Worm (Caenorhabditis elegans) whole organism, young adult: ENCODE measurements around the gene T10D4.6.

Experiments
- D2030.7 ChIP-seq: fragments of 200-800 bp; sonication (Bioruptor generic); IDR thresholded peaks from 2 replicates; pipeline ENCODE4 v1.3.6; 2022; ENCODE audit warnings: missing genetic modification reagents, missing genetic modification characterization, missing compliant biosample characterization
- F22D6.2 ChIP-seq: sonication (generic microtip); optimal IDR thresholded peaks from 2 replicates; lab custom pipeline; 2016; ENCODE audit warnings: mild to moderate bottlenecking, missing genetic modification characterization, missing compliant biosample characterization
- F23B12.7 ChIP-seq: sonication (generic microtip); optimal IDR thresholded peaks from 2 replicates; lab custom pipeline; 2017; ENCODE audit warnings: missing genetic modification characterization, mild to moderate bottlenecking, missing compliant biosample characterization, antibody characterized with exemption, moderate library complexity; ENCODE audit not compliant: insufficient read depth
- F33H1.4 ChIP-seq: fragments of 200-800 bp; sonication (Bioruptor generic); IDR thresholded peaks from 2 replicates; pipeline ENCODE4 v1.3.6; 2022; ENCODE audit warnings: missing genetic modification reagents, missing genetic modification characterization, missing compliant biosample characterization
- F57C9.4 ChIP-seq: sonication (generic microtip); optimal IDR thresholded peaks from 2 replicates; lab custom pipeline; 2017; ENCODE audit warnings: mild to moderate bottlenecking, missing genetic modification characterization, missing compliant biosample characterization
- K12H6.12 ChIP-seq: fragments of 200-800 bp; sonication (Bioruptor generic); optimal IDR thresholded peaks from 2 replicates; lab custom pipeline; 2018; ENCODE audit warnings: mild to moderate bottlenecking, missing genetic modification characterization, missing compliant biosample characterization
- T26A5.8 ChIP-seq: sonication (generic microtip); optimal IDR thresholded peaks from 2 replicates; lab custom pipeline; 2016; ENCODE audit warnings: missing genetic modification characterization, missing compliant biosample characterization
- ama-1 ChIP-seq, 3 experiments: fragments of 150-350 bp in 1 of 3; sonication (generic microtip) in 2 of 3; optimal IDR thresholded peaks; 2 replicates each; lab custom pipeline; 2014 to 2018; ENCODE audit warnings: missing biosample characterization in 2 of 3, missing genetic modification characterization in 2 of 3, missing genetic modification reagents in 2 of 3
- aptf-2 ChIP-seq: fragments of 200-800 bp; sonication (Bioruptor generic); conservative IDR thresholded peaks from 2 replicates; pipeline ENCODE4 v1.3.6; 2022; ENCODE audit warnings: missing genetic modification reagents, missing genetic modification characterization, missing compliant biosample characterization
- aptf-3 ChIP-seq: fragments of 200-800 bp; sonication (Bioruptor generic); IDR thresholded peaks from 2 replicates; pipeline ENCODE4 v1.3.6; 2022; ENCODE audit warnings: missing genetic modification characterization, missing compliant biosample characterization
- atf-7 ChIP-seq: sonication (generic microtip); optimal IDR thresholded peaks from 2 replicates; lab custom pipeline; 2017; ENCODE audit warnings: mild to moderate bottlenecking, missing genetic modification characterization, missing compliant biosample characterization
- athp-1 ChIP-seq: sonication (generic microtip); optimal IDR thresholded peaks from 2 replicates; lab custom pipeline; 2017; ENCODE audit warnings: mild to moderate bottlenecking, missing genetic modification characterization, missing compliant biosample characterization
- attf-6 ChIP-seq: fragments of 200-800 bp; sonication (Bioruptor generic); IDR thresholded peaks from 2 replicates; pipeline ENCODE4 v1.3.6; 2022; ENCODE audit warnings: missing genetic modification reagents, missing genetic modification characterization, missing compliant biosample characterization
- ceh-27 ChIP-seq: fragments of 200-800 bp; sonication (Bioruptor generic); optimal IDR thresholded peaks from 2 replicates; lab custom pipeline; 2018; ENCODE audit warnings: mild to moderate bottlenecking, missing genetic modification characterization, moderate library complexity, missing compliant biosample characterization
- efl-1 ChIP-seq: fragments of 150-350 bp; optimal IDR thresholded peaks from 2 replicates; lab custom pipeline; 2014; ENCODE audit warnings: missing biosample characterization, missing genetic modification reagents, missing genetic modification characterization
- egl-18 ChIP-seq: fragments of 200-800 bp; sonication (Bioruptor generic); IDR thresholded peaks from 2 replicates; pipeline ENCODE4 v1.3.6; 2022; ENCODE audit warnings: missing genetic modification reagents, missing genetic modification characterization, missing compliant biosample characterization
- egrh-3 ChIP-seq: fragments of 200-800 bp; sonication (Bioruptor generic); IDR thresholded peaks from 2 replicates; pipeline ENCODE4 v1.3.6; 2022; ENCODE audit warnings: missing genetic modification reagents, missing genetic modification characterization, missing compliant biosample characterization
- fkh-3 ChIP-seq: sonication (generic microtip); optimal IDR thresholded peaks from 2 replicates; lab custom pipeline; 2016; ENCODE audit warnings: mild to moderate bottlenecking, missing genetic modification characterization, missing compliant biosample characterization
- gei-17 ChIP-seq: fragments of 200-800 bp; sonication (Bioruptor generic); optimal IDR thresholded peaks from 2 replicates; lab custom pipeline; 2018; ENCODE audit warnings: mild to moderate bottlenecking, missing genetic modification characterization, missing compliant biosample characterization
- hmg-20 ChIP-seq: fragments of 200-800 bp; sonication (Bioruptor generic); IDR thresholded peaks from 2 replicates; pipeline ENCODE4 v1.3.6; 2022; ENCODE audit warnings: missing genetic modification reagents, missing genetic modification characterization, missing compliant biosample characterization
- hsf-1 ChIP-seq: fragments of 200-800 bp; sonication (Bioruptor generic); IDR thresholded peaks from 2 replicates; pipeline ENCODE4 v1.3.6; 2022; ENCODE audit warnings: missing genetic modification reagents, missing genetic modification characterization, missing compliant biosample characterization
- let-607 ChIP-seq, 2 experiments: fragments of 200-800 bp in 1 of 2; sonication (Bioruptor generic) in 1 of 2; sonication (generic microtip) in 1 of 2; optimal IDR thresholded peaks; 2 replicates each; lab custom pipeline; 2016 to 2018; ENCODE audit warnings: mild to moderate bottlenecking in 2 of 2, missing compliant biosample characterization in 2 of 2, missing genetic modification characterization in 2 of 2, moderate library complexity in 2 of 2, missing genotype in 1 of 2
- lin-26 ChIP-seq: fragments of 200-800 bp; sonication (Bioruptor generic); IDR thresholded peaks from 2 replicates; pipeline ENCODE4 v1.3.6; 2022; ENCODE audit warnings: missing genetic modification reagents, missing genetic modification characterization, missing compliant biosample characterization
- lsy-27 ChIP-seq: sonication (generic microtip); optimal IDR thresholded peaks from 2 replicates; lab custom pipeline; 2017; ENCODE audit warnings: missing genetic modification characterization, mild to moderate bottlenecking, missing compliant biosample characterization, antibody characterized with exemption, missing genotype, borderline replicate concordance; ENCODE audit not compliant: insufficient read depth
- madf-10 ChIP-seq: sonication (generic microtip); optimal IDR thresholded peaks from 2 replicates; lab custom pipeline; 2016; ENCODE audit warnings: mild to moderate bottlenecking, missing genetic modification characterization, missing compliant biosample characterization
- mel-28 ChIP-seq: sonication (generic microtip); optimal IDR thresholded peaks from 2 replicates; lab custom pipeline; 2016; ENCODE audit warnings: borderline replicate concordance, mild to moderate bottlenecking, missing genetic modification characterization, missing compliant biosample characterization
- nfya-1 ChIP-seq: sonication (generic microtip); optimal IDR thresholded peaks from 2 replicates; lab custom pipeline; 2017; ENCODE audit warnings: antibody characterized with exemption, missing compliant biosample characterization, missing genetic modification characterization, borderline replicate concordance; ENCODE audit not compliant: insufficient read depth
- rec-8 ChIP-seq, 2 experiments: sonication (generic microtip); optimal IDR thresholded peaks; 2 replicates each; lab custom pipeline; 2016; ENCODE audit warnings: mild to moderate bottlenecking in 2 of 2, missing genetic modification characterization in 2 of 2, missing genetic modification reagents in 2 of 2, missing genotype in 2 of 2, missing biosample characterization in 1 of 2, missing compliant biosample characterization in 1 of 2, moderate library complexity in 1 of 2
- sdz-38 ChIP-seq: sonication (generic microtip); optimal IDR thresholded peaks from 2 replicates; lab custom pipeline; 2016; ENCODE audit warnings: missing genotype, missing genetic modification characterization, missing compliant biosample characterization
- sptf-2 ChIP-seq: fragments of 200-800 bp; sonication (Bioruptor generic); optimal IDR thresholded peaks from 2 replicates; lab custom pipeline; 2018; ENCODE audit warnings: mild to moderate bottlenecking, missing genetic modification characterization, missing compliant biosample characterization
- tbp1 ChIP-seq: fragments of 200-800 bp; sonication (Bioruptor generic); optimal IDR thresholded peaks from 2 replicates; lab custom pipeline; 2018; ENCODE audit warnings: mild to moderate bottlenecking, missing genetic modification characterization, missing compliant biosample characterization
- unc-130 ChIP-seq: sonication (generic microtip); optimal IDR thresholded peaks from 2 replicates; lab custom pipeline; 2016; ENCODE audit warnings: missing genetic modification reagents, missing genetic modification characterization, missing compliant biosample characterization
- unc-62 ChIP-seq: fragments of 150-350 bp; optimal IDR thresholded peaks from 2 replicates; lab custom pipeline; 2014; ENCODE audit warnings: missing biosample characterization, missing genetic modification reagents, missing genetic modification characterization
- xnd-1 ChIP-seq: sonication (generic microtip); optimal IDR thresholded peaks from 2 replicates; lab custom pipeline; 2016; ENCODE audit warnings: missing genotype, missing genetic modification reagents, missing genetic modification characterization, missing compliant biosample characterization
- ztf-22 ChIP-seq: fragments of 200-800 bp; sonication (Bioruptor generic); optimal IDR thresholded peaks from 2 replicates; lab custom pipeline; 2018; ENCODE audit warnings: mild to moderate bottlenecking, missing genetic modification characterization, moderate library complexity, missing compliant biosample characterization
- ztf-28 ChIP-seq: fragments of 200-800 bp; sonication (Bioruptor generic); IDR thresholded peaks from 2 replicates; pipeline ENCODE4 v1.3.6; 2022; ENCODE audit warnings: missing genetic modification reagents, missing genetic modification characterization, missing compliant biosample characterization
- ztf-3 ChIP-seq: fragments of 200-800 bp; sonication (Bioruptor generic); optimal IDR thresholded peaks from 2 replicates; lab custom pipeline; 2018; ENCODE audit warnings: mild to moderate bottlenecking, missing genetic modification characterization, missing compliant biosample characterization
- ztf-6 ChIP-seq: fragments of 200-800 bp; sonication (Bioruptor generic); IDR thresholded peaks from 2 replicates; pipeline ENCODE4 v1.3.6; 2022; ENCODE audit warnings: missing genetic modification reagents, missing genetic modification characterization, missing compliant biosample characterization

T10D4.6 gene

DNA sequence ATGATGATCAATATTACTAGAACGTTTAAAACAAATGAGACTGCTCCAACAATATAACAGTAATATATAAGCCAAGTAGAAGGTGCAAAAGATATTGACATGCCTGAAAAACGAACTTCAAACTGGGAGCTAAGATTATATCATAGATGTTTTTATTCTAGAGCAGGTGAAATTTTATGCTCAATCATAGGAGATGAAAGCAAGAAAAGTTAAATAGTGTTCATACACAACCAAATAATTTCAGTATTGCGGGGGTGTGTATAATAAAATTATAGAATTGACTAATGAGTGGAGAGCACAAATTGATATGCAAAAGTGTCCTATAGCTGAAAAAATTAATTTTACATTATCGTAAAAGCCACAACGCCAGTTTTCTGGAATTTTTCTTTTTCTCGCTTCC lies 39.9 kb downstream of the T10D4.6 start, which contains the start of gene sri-34:
Gene sri-34, minus strand, starts transcription at position 101 of the 400 bp plus-strand sequence.
- TF ChIP-seq athp-1 (tag; lab: Kevin White, UChicago) (no peak), tbp1 (no peak), unc-130 (GFP tag; lab: Kevin White, UChicago) (no peak), F22D6.2 (no peak), ztf-3 (GFP tag; lab: Kevin White, UChicago) (no peak), xnd-1 (tag; lab: Kevin White, UChicago) (no peak), unc-62 (GFP tag; lab: Kevin White, UChicago) (no peak), madf-10 (tag; lab: Kevin White, UChicago) (no peak), ztf-6 (GFP tag; lab: Robert Waterston, UW) (no peak), nfya-1 (tag; lab: Kevin White, UChicago) (no peak), fkh-3 (tag; lab: Kevin White, UChicago) (no peak), hsf-1 (no peak), egl-18 (GFP tag; lab: Robert Waterston, UW) (no peak), ceh-27 (GFP tag; lab: Kevin White, UChicago) (no peak), efl-1 (no peak), lin-26 (GFP tag; lab: Robert Waterston, UW) (no peak), F57C9.4 (tag; lab: Kevin White, UChicago) (no peak), T26A5.8 (tag; lab: Kevin White, UChicago) (no peak)

DNA sequence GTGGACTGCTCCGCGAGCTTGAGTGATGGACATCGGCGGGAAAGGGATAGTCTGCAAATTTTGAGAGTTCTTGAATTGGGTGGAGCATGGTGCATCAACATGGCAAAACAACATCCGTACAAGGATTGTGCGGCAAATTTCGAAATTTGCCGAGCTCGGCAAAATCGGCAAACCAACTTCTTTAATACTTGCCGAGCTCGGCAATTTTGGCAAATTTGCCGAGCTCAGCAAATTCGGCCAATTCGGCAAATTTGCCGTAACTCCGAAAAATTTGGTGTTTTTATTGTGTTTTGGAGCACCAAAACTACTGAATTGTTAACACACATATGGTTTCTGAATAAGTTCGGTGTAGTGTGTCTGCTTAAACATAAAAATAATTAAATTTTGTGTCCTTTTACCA lies 51.0 kb downstream of the T10D4.6 start, which contains the start of gene fbxc-55:
Gene fbxc-55, minus strand, starts transcription at position 101 of the 400 bp plus-strand sequence.
- TF ChIP-seq F23B12.7 (no peak), nfya-1 (tag; lab: Kevin White, UChicago) (no peak), aptf-3 (no peak), egrh-3 (GFP tag; lab: Robert Waterston, UW) (no peak), attf-6 (no peak), ztf-28 (GFP tag; lab: Robert Waterston, UW) (no peak), rec-8 (tag; optimal IDR thresholded peaks at IDR 0.05; lab: Kevin White, UChicago) (no peak), hmg-20 (GFP tag; lab: Robert Waterston, UW) (no peak), D2030.7 (GFP tag; lab: Robert Waterston, UW) (no peak), mel-28 (tag; lab: Kevin White, UChicago) (no peak), ztf-22 (GFP tag; lab: Kevin White, UChicago) (no peak), ztf-3 (GFP tag; lab: Kevin White, UChicago) (no peak), sdz-38 (no peak), let-607 (tag; optimal IDR thresholded peaks at IDR 0.05; lab: Kevin White, UChicago) (no peak), ama-1 (optimal IDR thresholded peaks at IDR 0.05; lab: Kevin White, UChicago) (no peak), ama-1 (GFP tag; optimal IDR thresholded peaks at IDR 0.05; lab: Kevin White, UChicago) (no peak), sptf-2 (GFP tag; lab: Kevin White, UChicago) (no peak), atf-7 (tag; lab: Kevin White, UChicago) (no peak), gei-17 (GFP tag; lab: Kevin White, UChicago) (no peak), F33H1.4 (GFP tag; lab: Robert Waterston, UW) (no peak), K12H6.12 (no peak)

DNA sequence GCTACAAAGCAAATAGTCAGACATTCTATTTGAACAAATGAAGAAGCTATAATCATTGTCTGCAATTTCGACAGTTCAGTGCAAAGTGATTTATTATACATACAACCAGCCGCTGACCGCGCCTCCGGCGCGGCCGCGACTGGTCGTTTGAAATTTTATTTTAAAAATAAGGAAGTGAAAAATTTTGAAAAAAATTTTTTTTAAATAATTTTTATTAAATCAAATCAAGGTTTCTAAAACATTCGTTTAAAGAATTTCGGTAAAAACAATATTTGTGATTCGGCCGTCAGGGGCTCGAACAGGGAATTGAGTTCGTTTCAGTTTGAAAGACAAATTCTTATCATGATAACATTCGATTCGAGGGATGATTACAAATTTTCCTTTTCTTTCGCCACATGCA lies 53.0 kb downstream of the T10D4.6 start, which contains the start of gene Y27F2A.10:
Gene Y27F2A.10, minus strand, starts transcription at position 101 of the 400 bp plus-strand sequence.
- TF ChIP-seq aptf-2 (GFP tag; lab: Robert Waterston, UW) (no peak), lsy-27 (tag; lab: Kevin White, UChicago) (no peak)
